Worm (Caenorhabditis elegans) whole organism, mixed stage, embryonic: Measurements from ENCODE around the gene panl-3.

Source experiments
- M03D4.4 ChIP-seq: sonication (generic microtip); optimal IDR thresholded peaks from 2 replicates; lab custom pipeline; 2017; ENCODE audit warnings: mild to moderate bottlenecking, missing genetic modification characterization, missing compliant biosample characterization
- blmp-1 ChIP-seq: fragments of 150-350 bp; optimal IDR thresholded peaks from 2 replicates; lab custom pipeline; 2014; ENCODE audit warnings: missing biosample characterization, missing genetic modification characterization
- ceh-39 ChIP-seq: fragments of 150-350 bp; optimal IDR thresholded peaks from 2 replicates; lab custom pipeline; 2014; ENCODE audit warnings: missing biosample characterization, missing genetic modification characterization
- ceh-43 ChIP-seq: fragments of 200-800 bp; sonication (Bioruptor generic); optimal IDR thresholded peaks from 2 replicates; lab custom pipeline; 2018; ENCODE audit warnings: mild to moderate bottlenecking, missing genetic modification characterization, moderate library complexity, missing compliant biosample characterization
- ceh-83 ChIP-seq: fragments of 200-800 bp; sonication (Bioruptor generic); optimal IDR thresholded peaks from 2 replicates; lab custom pipeline; 2018; ENCODE audit warnings: mild to moderate bottlenecking, missing genetic modification characterization, missing compliant biosample characterization
- ces-1 ChIP-seq: fragments of 150-350 bp; optimal IDR thresholded peaks from 2 replicates; lab custom pipeline; 2014; ENCODE audit warnings: missing biosample characterization, missing genetic modification reagents, missing genetic modification characterization
- cnd-1 ChIP-seq: fragments of 200-800 bp; sonication (Bioruptor generic); optimal IDR thresholded peaks from 2 replicates; lab custom pipeline; 2018; ENCODE audit warnings: mild to moderate bottlenecking, missing genetic modification characterization, missing compliant biosample characterization
- drap-1 ChIP-seq: fragments of 200-800 bp; sonication (Bioruptor generic); optimal IDR thresholded peaks from 3 replicates; lab custom pipeline; 2018; ENCODE audit warnings: mild to moderate bottlenecking, missing genetic modification characterization, missing compliant biosample characterization
- elt-3 ChIP-seq: fragments of 150-350 bp; optimal IDR thresholded peaks from 2 replicates; lab custom pipeline; 2014; ENCODE audit warnings: missing biosample characterization, missing genetic modification characterization
- flh-1 ChIP-seq: fragments of 200-800 bp; sonication (Bioruptor generic); optimal IDR thresholded peaks from 2 replicates; lab custom pipeline; 2018; ENCODE audit warnings: mild to moderate bottlenecking, missing genetic modification characterization, moderate library complexity, missing compliant biosample characterization
- ham-2 ChIP-seq: fragments of 200-800 bp; sonication (Bioruptor generic); optimal IDR thresholded peaks from 2 replicates; lab custom pipeline; 2018; ENCODE audit warnings: mild to moderate bottlenecking, missing genetic modification characterization, missing compliant biosample characterization
- hlh-1 ChIP-seq: fragments of 150-350 bp; optimal IDR thresholded peaks from 2 replicates; lab custom pipeline; 2014; ENCODE audit warnings: missing biosample characterization, missing genetic modification reagents, missing genetic modification characterization
- lin-13 ChIP-seq: fragments of 150-350 bp; optimal IDR thresholded peaks from 2 replicates; lab custom pipeline; 2014; ENCODE audit warnings: missing biosample characterization, missing genetic modification characterization
- lin-32 ChIP-seq: fragments of 200-800 bp; sonication (Bioruptor generic); optimal IDR thresholded peaks from 2 replicates; lab custom pipeline; 2018; ENCODE audit warnings: mild to moderate bottlenecking, missing genetic modification characterization, missing compliant biosample characterization
- lsy-2 ChIP-seq: fragments of 150-350 bp; optimal IDR thresholded peaks from 2 replicates; lab custom pipeline; 2014; ENCODE audit warnings: missing biosample characterization, missing genetic modification characterization
- mab-5 ChIP-seq: fragments of 150-350 bp; optimal IDR thresholded peaks from 2 replicates; lab custom pipeline; 2014; ENCODE audit warnings: missing biosample characterization, missing genetic modification characterization
- mep-1 ChIP-seq: fragments of 150-350 bp; optimal IDR thresholded peaks from 2 replicates; lab custom pipeline; 2017; ENCODE audit warnings: missing biosample characterization, missing genetic modification reagents, missing genetic modification characterization, inconsistent platforms
- mls-2 ChIP-seq: sonication (generic microtip); optimal IDR thresholded peaks from 2 replicates; lab custom pipeline; 2016; ENCODE audit warnings: mild to moderate bottlenecking, missing genetic modification characterization, moderate library complexity, missing compliant biosample characterization
- nhr-12 ChIP-seq: fragments of 150-350 bp; optimal IDR thresholded peaks from 2 replicates; lab custom pipeline; 2014; ENCODE audit warnings: missing biosample characterization, missing genetic modification characterization
- nhr-2 ChIP-seq: fragments of 150-350 bp; optimal IDR thresholded peaks from 2 replicates; lab custom pipeline; 2014; ENCODE audit warnings: missing biosample characterization, missing genetic modification characterization
- nhr-237 ChIP-seq: fragments of 150-350 bp; optimal IDR thresholded peaks from 2 replicates; lab custom pipeline; 2014; ENCODE audit warnings: missing biosample characterization, missing genetic modification characterization
- nhr-28 ChIP-seq: fragments of 150-350 bp; optimal IDR thresholded peaks from 2 replicates; lab custom pipeline; 2014; ENCODE audit warnings: missing biosample characterization, missing genetic modification characterization
- pha-4 ChIP-seq: fragments of 150-350 bp; optimal IDR thresholded peaks from 2 replicates; lab custom pipeline; 2018; ENCODE audit warnings: missing biosample characterization, missing genetic modification reagents, missing genetic modification characterization
- sem-2 ChIP-seq: fragments of 200-800 bp; sonication (Bioruptor generic); optimal IDR thresholded peaks from 2 replicates; lab custom pipeline; 2018; ENCODE audit warnings: mild to moderate bottlenecking, missing genetic modification characterization, missing compliant biosample characterization
- snpc-4 ChIP-seq: fragments of 150-350 bp; optimal IDR thresholded peaks from 2 replicates; lab custom pipeline; 2014; ENCODE audit warnings: missing biosample characterization, missing genetic modification characterization
- sptf-1 ChIP-seq: sonication (generic microtip); optimal IDR thresholded peaks from 2 replicates; lab custom pipeline; 2017; ENCODE audit warnings: mild to moderate bottlenecking, missing genetic modification characterization, moderate library complexity, missing compliant biosample characterization
- tbx-8 ChIP-seq: fragments of 200-800 bp; sonication (Bioruptor generic); optimal IDR thresholded peaks from 2 replicates; lab custom pipeline; 2018; ENCODE audit warnings: mild to moderate bottlenecking, missing genetic modification characterization, moderate library complexity, missing compliant biosample characterization
- unc-62 ChIP-seq: fragments of 150-350 bp; optimal IDR thresholded peaks from 2 replicates; lab custom pipeline; 2014; ENCODE audit warnings: missing biosample characterization, missing genetic modification reagents, missing genetic modification characterization
- zip-8 ChIP-seq: fragments of 150-350 bp; optimal IDR thresholded peaks from 2 replicates; lab custom pipeline; 2014; ENCODE audit warnings: missing biosample characterization, missing genetic modification characterization

Gene panl-3

ce11 chrIII:9825073-9825828, 6.4 kb downstream of the panl-3 start, which contains the start of gene ZK632.9:
TSS of gene ZK632.9 (minus strand) at chrIII:9825432.
- no peak for TF ChIP-seq ceh-83 (GFP tag; lab: Kevin White, UChicago)
- no peak for TF ChIP-seq lsy-2 (tag; lab: Kevin White, UChicago)
- TF ChIP-seq ceh-43 (GFP tag; lab: Kevin White, UChicago): no peak
- no peak for TF ChIP-seq nhr-28 (tag; lab: Kevin White, UChicago)
- TF ChIP-seq mls-2 (tag; lab: Kevin White, UChicago): no peak
- no peak for TF ChIP-seq ces-1
- no peak for TF ChIP-seq nhr-2 (tag; lab: Kevin White, UChicago)
- no peak for TF ChIP-seq cnd-1
- TF ChIP-seq, all 35 proteins: peak for 0

ce11 chrIII:9826005-9826404, 7.1 kb downstream of the panl-3 start:
- TF ChIP-seq snpc-4 (no peak), mab-5 (tag; lab: Kevin White, UChicago) (no peak), pha-4 (tag; lab: Kevin White, UChicago) (no peak), unc-62 (GFP tag; lab: Kevin White, UChicago) (no peak), mep-1 (tag; lab: Kevin White, UChicago) (peak; percentile 3), ham-2 (GFP tag; lab: Kevin White, UChicago) (no peak), lin-32 (no peak), nhr-2 (tag; lab: Kevin White, UChicago) (no peak)

- TF ChIP-seq nhr-237 (tag; lab: Kevin White, UChicago): peak; percentile 9
- no peak for TF ChIP-seq sem-2 (GFP tag; lab: Kevin White, UChicago)
- no peak for TF ChIP-seq nhr-28 (tag; lab: Kevin White, UChicago)
- TF ChIP-seq nhr-12 (tag; lab: Kevin White, UChicago): no peak
- no peak for TF ChIP-seq snpc-4
- no peak for TF ChIP-seq ceh-39 (tag; lab: Kevin White, UChicago)
- no peak for TF ChIP-seq tbx-8 (GFP tag; lab: Kevin White, UChicago)
- peak; percentile 96 for TF ChIP-seq lsy-2 (tag; lab: Kevin White, UChicago)
- peak; percentile 4 for TF ChIP-seq mep-1 (tag; lab: Kevin White, UChicago)
- peak; percentile 76 for TF ChIP-seq pha-4 (tag; lab: Kevin White, UChicago)
- TF ChIP-seq sptf-1 (tag; lab: Kevin White, UChicago): no peak
- TF ChIP-seq mls-2 (tag; lab: Kevin White, UChicago): no peak
- peak; percentile 38 for TF ChIP-seq zip-8
- TF ChIP-seq ceh-43 (GFP tag; lab: Kevin White, UChicago): no peak
- TF ChIP-seq M03D4.4: no peak
- no peak for TF ChIP-seq blmp-1 (tag; lab: Kevin White, UChicago)
- no peak for TF ChIP-seq flh-1 (GFP tag; lab: Kevin White, UChicago)
- peak; percentile 61 for TF ChIP-seq ces-1
- no peak for TF ChIP-seq ham-2 (GFP tag; lab: Kevin White, UChicago)
- TF ChIP-seq unc-62 (GFP tag; lab: Kevin White, UChicago): no peak
- TF ChIP-seq lin-32: no peak
- TF ChIP-seq lin-13 (tag; lab: Kevin White, UChicago): no peak
- no peak for TF ChIP-seq cnd-1
These were observed 8.5 kb downstream of the panl-3 start, which contains the start of the genes ZK632.10 and ZK632.11 for ce11 chrIII:9827163-9827951. TSS of gene ZK632.10 (minus strand) at chrIII:9827722. TSS of gene ZK632.11 (plus strand) at chrIII:9827915.

ce11 chrIII:9830502-9830901, 11.6 kb downstream of the panl-3 start, which contains the start of gene ZK632.12:
TSS of gene ZK632.12 (plus strand) at chrIII:9830802.
- TF ChIP-seq tbx-8 (GFP tag; lab: Kevin White, UChicago): no peak
- no peak for TF ChIP-seq mls-2 (tag; lab: Kevin White, UChicago)
- no peak for TF ChIP-seq elt-3 (tag; lab: Kevin White, UChicago)
- TF ChIP-seq cnd-1: no peak
- TF ChIP-seq mep-1 (tag; lab: Kevin White, UChicago): no peak
- no peak for TF ChIP-seq nhr-2 (tag; lab: Kevin White, UChicago)
- no peak for TF ChIP-seq hlh-1 (tag; lab: Kevin White, UChicago)
- no peak for TF ChIP-seq drap-1 (GFP tag; lab: Kevin White, UChicago)
- TF ChIP-seq sem-2 (GFP tag; lab: Kevin White, UChicago): no peak
- TF ChIP-seq, all 35 proteins: peak for 0
